Fruit fly (Drosophila melanogaster) whole organism, wandering third instar larva: ENCODE data around the gene CG42394.

Experiments
- Abd-B ChIP-seq: fragments of >200 bp; optimal IDR thresholded peaks from 2 replicates; lab custom pipeline; 2017; ENCODE audit warnings: missing biosample characterization, missing genetic modification characterization
- CG9705 ChIP-seq: fragments of 200-800 bp; sonication (Bioruptor generic); optimal IDR thresholded peaks from 2 replicates; lab custom pipeline; 2018; ENCODE audit warnings: missing biosample characterization, mild to moderate bottlenecking, missing genetic modification characterization
- CrebA ChIP-seq: fragments of 200-800 bp; sonication (Bioruptor generic); optimal IDR thresholded peaks from 2 replicates; lab custom pipeline; 2016; ENCODE audit warnings: missing biosample characterization, mild to moderate bottlenecking, missing genetic modification characterization, borderline replicate concordance
- Dfd ChIP-seq: fragments of >200 bp; optimal IDR thresholded peaks from 2 replicates; lab custom pipeline; 2017; ENCODE audit warnings: missing biosample characterization, missing genetic modification characterization
- Dif ChIP-seq: fragments of 200-275, 200-300 bp; sonication (Bioruptor generic); optimal IDR thresholded peaks from 2 replicates; lab custom pipeline; 2018; ENCODE audit warnings: missing biosample characterization, missing genetic modification characterization; ENCODE audit not compliant: partially characterized antibody
- Hr78 ChIP-seq: fragments of >200 bp; optimal IDR thresholded peaks from 2 replicates; lab custom pipeline; 2017; ENCODE audit warnings: missing biosample characterization, missing genetic modification characterization
- Hr83 ChIP-seq: fragments of 200-300 bp; sonication (Bioruptor generic); optimal IDR thresholded peaks from 2 replicates; lab custom pipeline; 2016; ENCODE audit warnings: missing biosample characterization, mild to moderate bottlenecking, missing genetic modification characterization, moderate library complexity; ENCODE audit not compliant: poor library complexity, severe bottlenecking
- Jra ChIP-seq: sonication (Bioruptor generic); optimal IDR thresholded peaks from 2 replicates; lab custom pipeline; 2016; ENCODE audit warnings: missing biosample characterization, missing genetic modification characterization
- Mio ChIP-seq: sonication (Bioruptor generic); optimal IDR thresholded peaks from 2 replicates; lab custom pipeline; 2016; ENCODE audit warnings: missing biosample characterization, missing genetic modification characterization
- Myc ChIP-seq: fragments of >200 bp; optimal IDR thresholded peaks from 2 replicates; lab custom pipeline; 2017
- N ChIP-seq: fragments of >200 bp; optimal IDR thresholded peaks from 2 replicates; lab custom pipeline; 2018; ENCODE audit warnings: missing biosample characterization, missing external identifiers, missing genetic modification characterization
- OdsH ChIP-seq: fragments of 200-800 bp; sonication (Bioruptor generic); optimal IDR thresholded peaks from 2 replicates; lab custom pipeline; 2016; ENCODE audit warnings: missing biosample characterization, mild to moderate bottlenecking, missing genetic modification characterization
- Rel ChIP-seq, 2 experiments: fragments of 200-800 bp; sonication (Bioruptor generic) in 1 of 2; optimal IDR thresholded peaks; 2 replicates in 1 of 2; 3 replicates in 1 of 2; lab custom pipeline; 2016 to 2019; ENCODE audit warnings: mild to moderate bottlenecking in 2 of 2, missing biosample characterization in 2 of 2, missing genetic modification characterization in 2 of 2, moderate library complexity in 1 of 2
- Sp1 ChIP-seq: fragments of 200-800 bp; sonication (Bioruptor generic); optimal IDR thresholded peaks from 3 replicates; lab custom pipeline; 2019; ENCODE audit warnings: missing biosample characterization, mild to moderate bottlenecking, missing genetic modification characterization, moderate library complexity
- Vsx2 ChIP-seq: fragments of 200-300, 225-300 bp; sonication (Bioruptor generic); optimal IDR thresholded peaks from 2 replicates; lab custom pipeline; 2018; ENCODE audit warnings: missing biosample characterization, missing genetic modification characterization; ENCODE audit not compliant: partially characterized antibody
- br ChIP-seq: fragments of 200-800 bp; sonication (Bioruptor generic); optimal IDR thresholded peaks from 2 replicates; lab custom pipeline; 2016; ENCODE audit warnings: missing biosample characterization, missing genetic modification characterization
- brk ChIP-seq: fragments of 200-800 bp; sonication (Bioruptor generic); optimal IDR thresholded peaks from 2 replicates; lab custom pipeline; 2016; ENCODE audit warnings: missing biosample characterization, mild to moderate bottlenecking, missing genetic modification characterization
- dl ChIP-seq, 2 experiments: fragments of 175-275, 200-275 bp in 1 of 2; fragments of 200-275 bp in 1 of 2; sonication (Bioruptor generic); optimal IDR thresholded peaks; lab custom pipeline; 2018; ENCODE audit warnings: mild to moderate bottlenecking in 2 of 2, missing biosample characterization in 2 of 2, missing genetic modification characterization in 2 of 2, moderate library complexity in 2 of 2; ENCODE audit not compliant: partially characterized antibody in 2 of 2, insufficient read depth in 1 of 2
- dmrt93B ChIP-seq: fragments of 200-800 bp; sonication (Bioruptor generic); optimal IDR thresholded peaks from 2 replicates; lab custom pipeline; 2018; ENCODE audit warnings: missing biosample characterization, mild to moderate bottlenecking, missing genetic modification characterization
- dsf ChIP-seq: sonication (Bioruptor generic); optimal IDR thresholded peaks from 2 replicates; lab custom pipeline; 2016; ENCODE audit warnings: missing biosample characterization, missing genetic modification characterization, borderline replicate concordance
- ey ChIP-seq: fragments of 200-800 bp; sonication (Bioruptor generic); optimal IDR thresholded peaks from 2 replicates; lab custom pipeline; 2016; ENCODE audit warnings: missing biosample characterization, missing genetic modification characterization
- foxo ChIP-seq, 2 experiments: fragments of 200-800 bp; sonication (Bioruptor generic); optimal IDR thresholded peaks; 2 replicates in 1 of 2; 3 replicates in 1 of 2; lab custom pipeline; 2016 to 2017; ENCODE audit warnings: missing biosample characterization in 2 of 2, missing genetic modification characterization in 2 of 2
- fru ChIP-seq: fragments of 200-800 bp; sonication (Bioruptor generic); optimal IDR thresholded peaks from 3 replicates; lab custom pipeline; 2016; ENCODE audit warnings: missing biosample characterization, mild to moderate bottlenecking, missing genetic modification characterization
- h ChIP-seq: fragments of 200-800 bp; sonication (Bioruptor generic); optimal IDR thresholded peaks from 3 replicates; lab custom pipeline; 2016; ENCODE audit warnings: missing biosample characterization, mild to moderate bottlenecking, missing genetic modification characterization
- jim ChIP-seq: fragments of 175-275, 200-325 bp; sonication (Bioruptor generic); optimal IDR thresholded peaks from 2 replicates; lab custom pipeline; 2016; ENCODE audit warnings: missing biosample characterization, mild to moderate bottlenecking, missing genetic modification characterization
- lola ChIP-seq: fragments of >200 bp; optimal IDR thresholded peaks from 2 replicates; lab custom pipeline; 2017; ENCODE audit warnings: missing biosample characterization, missing genetic modification characterization
- pan ChIP-seq: fragments of >200 bp; optimal IDR thresholded peaks from 2 replicates; lab custom pipeline; 2017
- rgr ChIP-seq: fragments of 200-800 bp; sonication (Bioruptor generic); optimal IDR thresholded peaks from 3 replicates; lab custom pipeline; 2016; ENCODE audit warnings: missing biosample characterization, mild to moderate bottlenecking, missing genetic modification characterization
- sage ChIP-seq: fragments of 200-800 bp; sonication (Bioruptor generic); optimal IDR thresholded peaks from 2 replicates; lab custom pipeline; 2016; ENCODE audit warnings: missing biosample characterization, mild to moderate bottlenecking, missing genetic modification characterization
- sv ChIP-seq: fragments of 200-800 bp; sonication (Bioruptor generic); optimal IDR thresholded peaks from 3 replicates; lab custom pipeline; 2016; ENCODE audit warnings: missing biosample characterization, missing genetic modification characterization
- tai ChIP-seq: sonication (Bioruptor generic); optimal IDR thresholded peaks from 2 replicates; lab custom pipeline; 2016; ENCODE audit warnings: missing biosample characterization, missing genetic modification characterization
- usp ChIP-seq: fragments of >200 bp; optimal IDR thresholded peaks from 2 replicates; lab custom pipeline; 2017; ENCODE audit warnings: missing biosample characterization, missing genetic modification characterization
- woc ChIP-seq: sonication (Bioruptor generic); optimal IDR thresholded peaks from 2 replicates; lab custom pipeline; 2016; ENCODE audit warnings: missing biosample characterization, mild to moderate bottlenecking, missing genetic modification characterization

The CG42394 gene

dm6 chr3R:10881824-10882559 lies 32.4 kb downstream of the CG42394 start, which contains the start of gene Tpc1 (continued):
- TF ChIP-seq Sp1 (GFP tag; lab: Kevin White, UChicago) (peak; percentile 21), pan (lab: Kevin White, UChicago) (no peak), jim (GFP tag; lab: Kevin White, UChicago) (no peak), Hr83 (GFP tag; lab: Kevin White, UChicago) (no peak), usp (no peak), Jra (GFP tag; lab: Kevin White, UChicago) (peak; percentile 63), OdsH (GFP tag; lab: Kevin White, UChicago) (no peak), Hr78 (GFP tag; lab: Kevin White, UChicago) (no peak)
- TF ChIP-seq, all 38 proteins: peak for 17

- TF ChIP-seq brk (GFP tag; lab: Kevin White, UChicago) (no peak), h (GFP tag; lab: Kevin White, UChicago) (peak; percentile 18), jim (GFP tag; lab: Kevin White, UChicago) (no peak), sv (peak; percentile 0), foxo (GFP tag; optimal IDR thresholded peaks at IDR 0.05; lab: Kevin White, UChicago) (peak in 1 of 2 experiments; percentile 20)
Measured at dm6 chr3R:10884031-10884677, 34.5 kb downstream of the CG42394 start.

DNA sequence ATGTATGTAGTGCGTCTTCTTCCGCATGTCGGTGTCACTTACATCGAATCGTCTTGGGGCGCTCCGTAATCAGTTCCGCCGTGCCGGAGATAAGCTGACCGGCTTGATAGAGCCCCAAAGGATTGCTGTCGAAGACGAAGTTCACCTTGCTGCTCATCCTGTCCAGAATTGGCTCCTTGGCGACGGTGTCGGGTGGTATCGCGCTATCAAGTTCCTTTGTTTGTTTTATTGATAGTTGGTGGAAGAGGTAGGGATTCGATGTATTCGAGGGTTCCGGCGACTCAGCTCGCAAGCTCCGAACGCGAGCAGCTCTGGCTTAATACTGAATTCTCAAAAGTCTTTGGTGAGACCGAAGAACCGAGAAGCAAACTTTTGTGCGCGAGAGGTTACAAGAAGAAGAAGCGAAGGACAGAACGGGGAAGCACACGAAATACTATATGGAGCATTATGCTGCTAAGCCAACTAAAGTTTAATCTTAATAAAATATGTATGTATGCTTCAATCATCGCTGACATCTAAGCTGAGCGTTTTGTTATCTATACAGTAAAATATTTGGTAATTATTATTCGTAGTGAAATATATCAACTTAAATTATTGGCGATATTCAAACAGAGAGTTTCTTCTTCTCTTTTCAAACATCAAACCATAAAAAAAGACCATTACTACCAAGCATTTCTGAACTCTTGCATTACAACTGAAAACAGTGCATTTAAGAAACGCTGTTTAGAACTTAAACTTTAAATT lies 35.2 kb downstream of the CG42394 start, which contains the start of gene CG14696:
Gene CG14696 (minus strand): TSS at position 324 of the 744 bp plus-strand sequence.
- no peak for TF ChIP-seq dmrt93B (GFP tag; lab: Kevin White, UChicago)
- TF ChIP-seq Rel (GFP tag; optimal IDR thresholded peaks at IDR 0.05; lab: Kevin White, UChicago), result no peak
- TF ChIP-seq Rel (tag; optimal IDR thresholded peaks at IDR 0.05; lab: Kevin White, UChicago), result peak; percentile 97

dm6 chr3R:10885422-10886081 lies 35.9 kb downstream of the CG42394 start, which contains the start of gene Leash:
Leash (plus strand) TSS chr3R:10885540.
- TF ChIP-seq CrebA (no peak), Sp1 (GFP tag; lab: Kevin White, UChicago) (peak; percentile 10), OdsH (GFP tag; lab: Kevin White, UChicago) (peak; percentile 13)
- TF ChIP-seq, all 38 proteins: peak for 2

dm6 chr3R:10886462-10887315 lies 37.1 kb downstream of the CG42394 start:
- TF ChIP-seq Hr83 (GFP tag; lab: Kevin White, UChicago) (peak; percentile 3), Abd-B (GFP tag; lab: Kevin White, UChicago) (no peak), Myc (lab: Kevin White, UChicago) (no peak), Mio (GFP tag; lab: Kevin White, UChicago) (peak; percentile 49), OdsH (GFP tag; lab: Kevin White, UChicago) (peak; percentile 96), ey (GFP tag; lab: Kevin White, UChicago) (peak; percentile 95), woc (peak; percentile 97), rgr (GFP tag; lab: Kevin White, UChicago) (peak; percentile 94), fru (peak; percentile 96), Dif (GFP tag; lab: Kevin White, UChicago) (peak; percentile 69), pan (lab: Kevin White, UChicago) (no peak), jim (GFP tag; lab: Kevin White, UChicago) (no peak), h (GFP tag; lab: Kevin White, UChicago) (peak; percentile 96), N (GFP tag; lab: Kevin White, UChicago) (no peak), Rel (GFP tag; optimal IDR thresholded peaks at IDR 0.05; lab: Kevin White, UChicago) (no peak), Rel (tag; optimal IDR thresholded peaks at IDR 0.05; lab: Kevin White, UChicago) (peak; percentile 23), Dfd (GFP tag; lab: Kevin White, UChicago) (no peak), dsf (GFP tag; lab: Kevin White, UChicago) (peak; percentile 59), dl (GFP tag; optimal IDR thresholded peaks at IDR 0.05; lab: Kevin White, UChicago; ENCODE audit: insufficient read depth in 1 of 2, partially characterized antibody in 2 of 2) (peak; percentile 11 to 66), Vsx2 (GFP tag; lab: Kevin White, UChicago) (peak; percentile 51), br (GFP tag; lab: Kevin White, UChicago) (peak; percentile 93), lola (no peak), Hr78 (GFP tag; lab: Kevin White, UChicago) (no peak), tai (GFP tag; lab: Kevin White, UChicago) (no peak), usp (no peak), sv (peak; percentile 83), sage (GFP tag; lab: Kevin White, UChicago) (peak; percentile 78), CG9705 (GFP tag; lab: Kevin White, UChicago) (peak; percentile 71)
